Worm (Caenorhabditis elegans): Measurements from ENCODE around the gene bus-2.
A peak's percentile ranks its signal among the peaks of the same experiment; 100 is the strongest.

bus-2 gene

DNA sequence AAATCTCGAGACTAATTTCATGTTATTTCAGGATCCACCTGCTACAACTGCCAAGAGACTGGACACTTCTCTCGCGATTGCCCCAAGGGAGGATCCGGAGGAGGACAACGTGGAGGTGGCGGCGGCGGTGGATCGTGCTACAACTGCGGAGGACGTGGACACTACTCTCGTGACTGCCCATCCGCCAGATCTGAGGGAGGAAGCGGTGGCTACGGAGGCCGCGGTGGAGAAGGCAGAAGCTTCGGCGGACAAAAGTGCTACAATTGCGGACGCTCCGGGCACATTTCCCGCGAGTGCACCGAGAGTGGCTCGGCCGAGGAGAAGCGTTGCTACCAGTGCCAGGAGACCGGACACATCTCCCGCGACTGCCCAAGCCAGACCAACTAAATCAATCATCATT, 10.8 kb downstream of the bus-2 start:
- TF ChIP-seq lin-39 (tag; optimal IDR thresholded peaks at IDR 0.05) (no peak), sea-2 (GFP tag; optimal IDR thresholded peaks at IDR 0.05) (no peak), pha-4 (tag; optimal IDR thresholded peaks at IDR 0.05) (no peak), elt-3 (tag; optimal IDR thresholded peaks at IDR 0.05) (no peak), fkh-10 (GFP tag; optimal IDR thresholded peaks at IDR 0.05) (no peak), mml-1 (tag; optimal IDR thresholded peaks at IDR 0.05) (no peak)

DNA sequence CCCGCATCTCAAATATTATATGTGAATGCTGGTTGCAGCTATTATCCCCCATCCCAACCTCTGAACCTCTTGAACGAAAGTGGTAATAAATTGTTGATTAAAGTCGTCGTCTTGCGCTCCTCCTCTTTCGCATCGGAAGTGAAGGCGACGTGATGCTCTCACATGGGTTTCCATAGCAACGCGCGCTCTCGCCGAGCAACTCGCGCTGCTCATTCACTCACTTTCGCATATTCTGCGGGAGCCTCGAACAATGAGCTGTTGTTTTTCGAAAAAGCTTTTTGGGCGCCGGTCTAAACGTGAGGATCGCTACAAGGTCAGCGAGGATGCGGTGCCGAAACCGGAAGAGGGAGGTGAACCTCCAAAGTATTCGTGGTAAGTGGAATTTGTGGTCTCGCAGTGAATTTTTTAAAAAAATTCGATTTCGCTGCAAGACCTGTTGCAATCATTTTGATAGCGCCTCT, 11.4 kb downstream of the bus-2 start, which contains the start of gene rpi-2:
rpi-2 (plus strand) TSS at position 234 of the 461 bp plus-strand sequence.
- TF ChIP-seq ztf-4 (tag; optimal IDR thresholded peaks at IDR 0.05) (no peak), eor-1 (tag; optimal IDR thresholded peaks at IDR 0.05) (no peak), aly-2 (tag; optimal IDR thresholded peaks at IDR 0.05) (peak; percentile 70), elt-2 (tag; optimal IDR thresholded peaks at IDR 0.05) (peak; percentile 23), ceh-28 (tag; optimal IDR thresholded peaks at IDR 0.05) (peak; percentile 28), pqm-1 (tag; optimal IDR thresholded peaks at IDR 0.05) (no peak), hmg-11 (tag; optimal IDR thresholded peaks at IDR 0.05) (peak; percentile 37), unc-62 (GFP tag; optimal IDR thresholded peaks at IDR 0.05) (no peak), egl-5 (tag; optimal IDR thresholded peaks at IDR 0.05) (no peak), nhr-43 (tag; optimal IDR thresholded peaks at IDR 0.05; ENCODE audit: poor library complexity, severe bottlenecking) (peak; percentile 55), elt-3 (tag; optimal IDR thresholded peaks at IDR 0.05) (no peak), zag-1 (tag; optimal IDR thresholded peaks at IDR 0.05) (no peak), nfya-1 (tag; optimal IDR thresholded peaks at IDR 0.05; ENCODE audit: insufficient read depth) (no peak), nhr-25 (tag; optimal IDR thresholded peaks at IDR 0.05) (no peak), nhr-28 (tag; optimal IDR thresholded peaks at IDR 0.05) (no peak), fkh-10 (GFP tag; optimal IDR thresholded peaks at IDR 0.05) (no peak), ama-1 (optimal IDR thresholded peaks at IDR 0.05) (peak; percentile 84), nhr-77 (tag; optimal IDR thresholded peaks at IDR 0.05) (peak; percentile 59), ztf-11 (tag; optimal IDR thresholded peaks at IDR 0.05) (no peak), fos-1 (tag; optimal IDR thresholded peaks at IDR 0.05) (no peak), ZK546.5 (tag; optimal IDR thresholded peaks at IDR 0.05) (no peak)

DNA sequence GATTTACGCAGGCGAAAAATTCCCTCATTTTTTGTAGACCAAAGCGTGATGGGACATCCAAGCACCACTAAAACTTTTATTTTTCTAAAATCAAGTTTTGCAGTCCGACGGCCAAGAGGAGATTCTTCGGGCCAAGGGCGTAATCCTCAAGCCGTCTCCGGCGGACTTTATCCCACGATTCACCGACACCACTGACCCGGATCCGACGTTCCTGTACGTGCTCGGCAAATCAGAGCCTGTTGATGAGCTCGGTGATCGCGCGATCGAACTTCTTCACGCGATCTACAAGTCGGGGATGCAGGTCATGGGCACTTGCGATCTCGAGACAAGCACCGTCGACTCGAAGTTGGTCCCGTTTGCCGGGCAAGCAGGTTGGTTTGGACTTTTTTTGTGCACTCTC, 13.9 kb downstream of the bus-2 start:
- TF ChIP-seq elt-3 (tag; optimal IDR thresholded peaks at IDR 0.05) (no peak), nhr-237 (tag; optimal IDR thresholded peaks at IDR 0.05) (no peak), nhr-76 (tag; optimal IDR thresholded peaks at IDR 0.05) (no peak), ceh-16 (tag; optimal IDR thresholded peaks at IDR 0.05) (no peak), jun-1 (tag; optimal IDR thresholded peaks at IDR 0.05) (no peak), zag-1 (tag; optimal IDR thresholded peaks at IDR 0.05) (no peak), ceh-9 (tag; optimal IDR thresholded peaks at IDR 0.05) (no peak), ama-1 (optimal IDR thresholded peaks at IDR 0.05) (no peak), fkh-2 (tag; optimal IDR thresholded peaks at IDR 0.05) (no peak), elt-1 (tag; optimal IDR thresholded peaks at IDR 0.05) (no peak), R02D3.7 (tag; optimal IDR thresholded peaks at IDR 0.05) (no peak), skn-1 (tag; optimal IDR thresholded peaks at IDR 0.05) (no peak)

DNA sequence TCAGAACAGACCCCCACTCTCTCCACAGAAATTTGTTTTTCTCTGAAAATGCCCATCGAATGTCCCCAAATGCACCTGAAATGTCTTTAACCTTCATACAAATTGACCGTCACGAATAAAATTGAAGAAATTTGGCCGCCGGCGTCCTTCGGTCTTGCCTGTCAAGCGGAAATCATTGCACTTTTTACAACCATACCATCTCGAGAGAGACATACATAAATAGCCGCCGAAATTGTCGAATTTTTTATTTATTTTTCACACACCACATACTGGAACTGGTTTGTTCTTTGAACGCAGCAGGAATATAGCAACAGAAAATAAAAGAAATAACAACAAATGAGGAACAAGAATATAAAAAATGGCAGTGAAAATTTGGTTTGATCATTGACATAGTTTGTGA, 16.0 kb downstream of the bus-2 start:
- TF ChIP-seq ceh-28 (tag; optimal IDR thresholded peaks at IDR 0.05) (no peak), nfya-1 (tag; optimal IDR thresholded peaks at IDR 0.05; ENCODE audit: insufficient read depth) (no peak), nhr-23 (tag; optimal IDR thresholded peaks at IDR 0.05) (peak; percentile 14), nhr-25 (tag; optimal IDR thresholded peaks at IDR 0.05) (peak; percentile 60)

ce11 chrIV:1720474-1720873, 20.8 kb downstream of the bus-2 start, which contains the start of gene epic-2:
Gene epic-2, plus strand, starts transcription at chrIV:1720790.
- TF ChIP-seq pqm-1 (tag; optimal IDR thresholded peaks at IDR 0.05) (no peak), nhr-23 (tag; optimal IDR thresholded peaks at IDR 0.05) (no peak), egl-5 (tag; optimal IDR thresholded peaks at IDR 0.05) (no peak), ceh-9 (tag; optimal IDR thresholded peaks at IDR 0.05) (no peak), unc-62 (GFP tag; optimal IDR thresholded peaks at IDR 0.05) (no peak), mdl-1 (tag; optimal IDR thresholded peaks at IDR 0.05) (no peak), tbx-2 (tag; optimal IDR thresholded peaks at IDR 0.05) (no peak), egl-27 (tag; optimal IDR thresholded peaks at IDR 0.05) (no peak), sea-2 (GFP tag; optimal IDR thresholded peaks at IDR 0.05) (no peak), skn-1 (tag; optimal IDR thresholded peaks at IDR 0.05) (no peak), daf-12 (tag; optimal IDR thresholded peaks at IDR 0.05) (no peak)
